Fruit fly (Drosophila melanogaster): ENCODE data around the gene heca.
A peak's percentile ranks its signal among the peaks of the same experiment; 100 is the strongest.

Gene heca

dm6 chr3R:30243262-30243815 lies 34.4 kb upstream of the heca start, which contains the start of gene CG9737 (continued):
- TF ChIP-seq CG13296 (GFP tag; optimal IDR thresholded peaks at IDR 0.05): peak; percentile 6
- no peak for TF ChIP-seq CG6689 (GFP tag; IDR thresholded peaks at IDR 0.05)
- peak; percentile 79 for TF ChIP-seq HLHmδ (GFP tag; optimal IDR thresholded peaks at IDR 0.05)
- peak; percentile 68 for TF ChIP-seq CG15269 (tag; optimal IDR thresholded peaks at IDR 0.05)
- no peak for TF ChIP-seq CG18764 (GFP tag; optimal IDR thresholded peaks at IDR 0.05)
- TF ChIP-seq CG34376 (GFP tag; optimal IDR thresholded peaks at IDR 0.05): peak; percentile 5
- TF ChIP-seq sna (GFP tag; IDR thresholded peaks at IDR 0.05; ENCODE audit: partially characterized antibody): no peak
- TF ChIP-seq unc-4 (GFP tag; IDR thresholded peaks at IDR 0.05; ENCODE audit: partially characterized antibody): 0 out of 2 replicates have a peak, but pooled peaks have one; percentile 21
- no peak for TF ChIP-seq Trl (optimal IDR thresholded peaks at IDR 0.05)
- no peak for TF ChIP-seq Trl (GFP tag; optimal IDR thresholded peaks at IDR 0.05)
- peak; percentile 99 for TF ChIP-seq pros (GFP tag; optimal IDR thresholded peaks at IDR 0.05)
- TF ChIP-seq CG30020 (tag; optimal IDR thresholded peaks at IDR 0.05): no peak
- TF ChIP-seq crp (GFP tag; optimal IDR thresholded peaks at IDR 0.05): peak in 1 of 2 experiments; percentile 58
- peak; percentile 74 for TF ChIP-seq CG12769 (tag; optimal IDR thresholded peaks at IDR 0.05)
- TF ChIP-seq bsh (GFP tag; optimal IDR thresholded peaks at IDR 0.05): peak; percentile 24 to 73
- no peak for TF ChIP-seq lilli (GFP tag; optimal IDR thresholded peaks at IDR 0.05)
- no peak for TF ChIP-seq CG4328 (GFP tag; optimal IDR thresholded peaks at IDR 0.05)

dm6 chr3R:30245739-30246589 lies 31.8 kb upstream of the heca start:
- TF ChIP-seq her (GFP tag; optimal IDR thresholded peaks at IDR 0.05) (no peak), Ets65A (GFP tag) (peak; percentile 91)

dm6 chr3R:30246603-30247002 lies 31.1 kb upstream of the heca start, which contains the start of gene CG9733:
Gene CG9733 (minus strand): TSS chr3R:30246703.
- TF ChIP-seq twi (tag; optimal IDR thresholded peaks at IDR 0.05): no peak
- TF ChIP-seq Ets65A (GFP tag): peak; percentile 27
- no peak for TF ChIP-seq CG9609 (GFP tag; optimal IDR thresholded peaks at IDR 0.05)
- TF ChIP-seq CG4328 (GFP tag; optimal IDR thresholded peaks at IDR 0.05): no peak
- TF ChIP-seq Deaf1 (tag; optimal IDR thresholded peaks at IDR 0.05): peak; percentile 51

- TF ChIP-seq CG2199 (GFP tag; IDR thresholded peaks at IDR 0.05) (0 out of 3 replicates have a peak, but pooled peaks have one; percentile 33), Bdp1 (GFP tag; optimal IDR thresholded peaks at IDR 0.05) (peak; percentile 97), CG13287 (GFP tag; IDR thresholded peaks at IDR 0.05; ENCODE audit: partially characterized antibody) (peak; percentile 21; the same call in 1 of the 2 replicates), vnd (GFP tag; IDR thresholded peaks at IDR 0.05; ENCODE audit: partially characterized antibody) (peak; percentile 42; the same call in 1 of the 3 replicates), sens (GFP tag) (peak; percentile 69), CG34224 (GFP tag; IDR thresholded peaks at IDR 0.05; ENCODE audit: partially characterized antibody) (peak; percentile 58; the same call in 2 of the 3 replicates), CG42726 (GFP tag; IDR thresholded peaks at IDR 0.05; ENCODE audit: partially characterized antibody) (peak; percentile 62), knrl (GFP tag; IDR thresholded peaks at IDR 0.05; ENCODE audit: partially characterized antibody) (peak; percentile 49; the same call in 1 of the 3 replicates), Kr (GFP tag; optimal IDR thresholded peaks at IDR 0.05) (peak; percentile 48), lola (GFP tag; optimal IDR thresholded peaks at IDR 0.05) (no peak), ato (GFP tag; IDR thresholded peaks at IDR 0.05; ENCODE audit: partially characterized antibody) (peak; percentile 55), CG14860 (GFP tag; IDR thresholded peaks at IDR 0.05; ENCODE audit: partially characterized antibody) (peak; percentile 8; the same call in 1 of the 3 replicates), chinmo (GFP tag; IDR thresholded peaks at IDR 0.05; ENCODE audit: partially characterized antibody) (0 out of 4 replicates have a peak, but pooled peaks have one; percentile 9), dimm (GFP tag; IDR thresholded peaks at IDR 0.05) (no peak), sna (GFP tag; IDR thresholded peaks at IDR 0.05; ENCODE audit: partially characterized antibody) (0 out of 2 replicates have a peak, but pooled peaks have one; percentile 19), CG16813 (GFP tag; IDR thresholded peaks at IDR 0.05; ENCODE audit: partially characterized antibody) (peak; percentile 54; the same call in 2 of the 3 replicates), Opbp (GFP tag; IDR thresholded peaks at IDR 0.05; ENCODE audit: partially characterized antibody) (peak; percentile 64; the same call in 2 of the 3 replicates), CG6791 (GFP tag; IDR thresholded peaks at IDR 0.05; ENCODE audit: partially characterized antibody) (peak; percentile 78; the same call in 2 of the 3 replicates), Bgb (GFP tag; IDR thresholded peaks at IDR 0.05; ENCODE audit: partially characterized antibody) (peak; percentile 58)
Measured at dm6 chr3R:30247802-30248363, 29.8 kb upstream of the heca start.
